Worm (Caenorhabditis elegans): ENCODE results near the gene srx-128.

DNA sequence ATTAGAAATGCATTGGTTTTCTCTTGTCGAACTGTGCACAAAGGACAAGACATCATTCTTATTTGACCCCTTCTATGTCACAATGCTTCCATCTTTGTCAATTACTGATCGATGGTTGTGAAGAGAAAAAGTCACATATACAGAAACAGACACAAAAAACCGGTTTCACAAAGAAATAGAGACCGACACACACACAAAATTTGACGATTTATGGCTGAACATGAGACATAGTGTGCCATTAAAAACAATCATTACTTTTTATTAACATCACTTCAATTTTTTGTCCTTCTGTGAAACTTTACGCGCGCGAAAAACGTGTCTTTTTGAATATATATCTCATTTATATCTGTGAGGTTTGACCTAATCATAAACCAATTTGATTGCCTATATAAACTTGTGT is 46.7 kb upstream of the srx-128 start:
- TF ChIP-seq ama-1 (optimal IDR thresholded peaks at IDR 0.05) (no peak), nhr-237 (tag; optimal IDR thresholded peaks at IDR 0.05) (no peak), egl-43 (GFP tag; IDR thresholded peaks at IDR 0.05) (no peak), php-3 (GFP tag; IDR thresholded peaks at IDR 0.05) (no peak), spr-3 (GFP tag; optimal IDR thresholded peaks at IDR 0.05) (no peak), ZK546.5 (tag; optimal IDR thresholded peaks at IDR 0.05) (no peak), nhr-28 (tag; optimal IDR thresholded peaks at IDR 0.05) (peak; percentile 65), lsy-2 (tag; optimal IDR thresholded peaks at IDR 0.05) (peak in 1 of 2 experiments; percentile 19), ceh-32 (tag; optimal IDR thresholded peaks at IDR 0.05; ENCODE audit: poor library complexity) (no peak), dve-1 (tag; optimal IDR thresholded peaks at IDR 0.05; ENCODE audit: insufficient read depth) (no peak), R02D3.7 (tag; optimal IDR thresholded peaks at IDR 0.05) (no peak), dpl-1 (GFP tag; optimal IDR thresholded peaks at IDR 0.05) (no peak), rbr-2 (tag; optimal IDR thresholded peaks at IDR 0.05) (no peak), unc-130 (GFP tag; optimal IDR thresholded peaks at IDR 0.05) (no peak)
